Fruit fly (Drosophila melanogaster) whole organism, pupa: ENCODE results near the gene Phlpp.

Experiments used
- CG10348 ChIP-seq: fragments of 200-800 bp; sonication (Bioruptor generic); IDR thresholded peaks from 2 replicates; pipeline ENCODE4 v1.3.6; 2022; ENCODE audit warnings: missing biosample characterization, missing genetic modification characterization
- CG12605 ChIP-seq: fragments of 200-800 bp; sonication (Bioruptor generic); IDR thresholded peaks from 2 replicates; pipeline ENCODE4 v1.3.6; 2022; ENCODE audit warnings: missing biosample characterization, missing genetic modification characterization
- CG13204 ChIP-seq: fragments of 200-800 bp; sonication (Bioruptor generic); optimal IDR thresholded peaks from 2 replicates; lab custom pipeline; 2018; ENCODE audit warnings: missing biosample characterization, mild to moderate bottlenecking, missing genetic modification characterization, moderate library complexity
- CG14655 ChIP-seq: fragments of 200-800 bp; sonication (Bioruptor generic); optimal IDR thresholded peaks from 3 replicates; lab custom pipeline; 2017; ENCODE audit warnings: mild to moderate bottlenecking, missing biosample characterization, missing genetic modification reagents, missing genetic modification characterization
- CG15710 ChIP-seq: fragments of 200-800 bp; sonication (Bioruptor generic); optimal IDR thresholded peaks from 2 replicates; lab custom pipeline; 2018; ENCODE audit warnings: missing biosample characterization, mild to moderate bottlenecking, missing genetic modification characterization, moderate library complexity
- CG17806 ChIP-seq: fragments of 200-800 bp; sonication (Bioruptor generic); optimal IDR thresholded peaks from 2 replicates; lab custom pipeline; 2018; ENCODE audit warnings: missing biosample characterization, mild to moderate bottlenecking, missing genetic modification characterization, moderate library complexity
- CG32121 ChIP-seq: fragments of 200-800 bp; sonication (Bioruptor generic); IDR thresholded peaks from 2 replicates; pipeline ENCODE4 v1.3.6; 2022; ENCODE audit warnings: missing biosample characterization, missing genetic modification characterization
- CG34367 ChIP-seq: fragments of 200-800 bp; sonication (Bioruptor generic); optimal IDR thresholded peaks from 2 replicates; lab custom pipeline; 2018; ENCODE audit warnings: missing biosample characterization, mild to moderate bottlenecking, missing genetic modification characterization
- CG4496 ChIP-seq: fragments of 200-800 bp; sonication (Bioruptor generic); IDR thresholded peaks from 3 replicates; pipeline ENCODE4 v1.3.6; 2022; ENCODE audit warnings: missing biosample characterization, missing genetic modification characterization
- CG8159 ChIP-seq: fragments of 200-800 bp; sonication (Bioruptor generic); optimal IDR thresholded peaks from 3 replicates; lab custom pipeline; 2018; ENCODE audit warnings: missing biosample characterization, mild to moderate bottlenecking, missing genetic modification characterization, moderate library complexity
- CG8301 ChIP-seq: fragments of 200-800 bp; sonication (Bioruptor generic); optimal IDR thresholded peaks from 2 replicates; lab custom pipeline; 2018; ENCODE audit warnings: missing biosample characterization, mild to moderate bottlenecking, missing genetic modification characterization
- CG9948 ChIP-seq: fragments of 200-800 bp; sonication (Bioruptor generic); optimal IDR thresholded peaks from 2 replicates; lab custom pipeline; 2018; ENCODE audit warnings: missing biosample characterization, mild to moderate bottlenecking, missing genetic modification characterization, moderate library complexity
- D1 ChIP-seq: fragments of 200-800 bp; sonication (Bioruptor generic); optimal IDR thresholded peaks from 2 replicates; lab custom pipeline; 2018; ENCODE audit warnings: missing biosample characterization, mild to moderate bottlenecking, missing genetic modification characterization, moderate library complexity
- EcR ChIP-seq: fragments of 200-800 bp; sonication (Bioruptor generic); optimal IDR thresholded peaks from 3 replicates; lab custom pipeline; 2019; ENCODE audit warnings: missing biosample characterization, missing genetic modification characterization, mild to moderate bottlenecking, moderate library complexity, missing genetic modification reagents
- Ets98B ChIP-seq: fragments of 200-800 bp; sonication (Bioruptor generic); IDR thresholded peaks from 2 replicates; pipeline ENCODE4 v1.3.6; 2022; ENCODE audit warnings: missing biosample characterization, missing genetic modification characterization
- Pif1A ChIP-seq: fragments of 200-800 bp; sonication (Bioruptor generic); optimal IDR thresholded peaks from 3 replicates; lab custom pipeline; 2016; ENCODE audit warnings: missing biosample characterization, missing genetic modification characterization
- Pif1B ChIP-seq: fragments of 200-800 bp; sonication (Bioruptor generic); optimal IDR thresholded peaks from 3 replicates; lab custom pipeline; 2016; ENCODE audit warnings: missing biosample characterization, missing genetic modification characterization
- Snoo ChIP-seq: fragments of 200-800 bp; sonication (Bioruptor generic); optimal IDR thresholded peaks from 3 replicates; lab custom pipeline; 2017; ENCODE audit warnings: missing biosample characterization, mild to moderate bottlenecking, missing genetic modification characterization, inconsistent platforms
- fd96Ca ChIP-seq: fragments of 200-800 bp; sonication (Bioruptor generic); IDR thresholded peaks from 3 replicates; pipeline ENCODE4 v1.3.6; 2022; ENCODE audit warnings: missing biosample characterization, missing genetic modification characterization
- gl ChIP-seq: fragments of 200-800 bp; sonication (Bioruptor generic); optimal IDR thresholded peaks from 2 replicates; lab custom pipeline; 2018; ENCODE audit warnings: missing biosample characterization, mild to moderate bottlenecking, missing genetic modification characterization
- rn ChIP-seq: fragments of 200-800 bp; sonication (Bioruptor generic); IDR thresholded peaks from 2 replicates; pipeline ENCODE4 v1.3.6; 2022; ENCODE audit warnings: missing biosample characterization, missing genetic modification characterization

Phlpp gene

dm6 chr2L:19053860-19054515, 4.9 kb upstream of the Phlpp start, which contains the start of gene CG10492:
CG10492 (plus strand) TSS chr2L:19054078.
- TF ChIP-seq CG4496 (GFP tag; lab: Robert Waterston, UW) (peak; percentile 31; the same call in 2 of the 3 replicates), gl (tag; lab: Kevin White, UChicago) (no peak)

- no peak for TF ChIP-seq CG32121 (GFP tag; lab: Robert Waterston, UW)
- no peak for TF ChIP-seq Pif1B
- TF ChIP-seq CG15710 (tag; lab: Kevin White, UChicago) = no peak
- no peak for TF ChIP-seq gl (tag; lab: Kevin White, UChicago)
- no peak for TF ChIP-seq CG34367
- TF ChIP-seq CG14655 (GFP tag; lab: Kevin White, UChicago) = no peak
- TF ChIP-seq CG8301 (tag; lab: Kevin White, UChicago) = no peak
- TF ChIP-seq CG4496 (GFP tag; lab: Robert Waterston, UW) = no peak
- no peak for TF ChIP-seq EcR (GFP tag; lab: Kevin White, UChicago)
- TF ChIP-seq Pif1A (GFP tag; lab: Kevin White, UChicago) = no peak
- TF ChIP-seq D1 (tag; lab: Kevin White, UChicago) = no peak
- TF ChIP-seq Ets98B = no peak
- no peak for TF ChIP-seq CG17806 (tag; lab: Kevin White, UChicago)
- TF ChIP-seq, all 21 proteins: peak for 0
Observed at dm6 chr2L:19054516-19054887, 4.4 kb upstream of the Phlpp start.

- TF ChIP-seq Pif1B (no peak), CG12605 (GFP tag; lab: Robert Waterston, UW) (no peak), CG14655 (GFP tag; lab: Kevin White, UChicago) (no peak), CG15710 (tag; lab: Kevin White, UChicago) (no peak), CG34367 (no peak), gl (tag; lab: Kevin White, UChicago) (no peak), D1 (tag; lab: Kevin White, UChicago) (no peak), CG9948 (tag; lab: Kevin White, UChicago) (no peak), CG17806 (tag; lab: Kevin White, UChicago) (no peak), CG13204 (GFP tag; lab: Kevin White, UChicago) (no peak), fd96Ca (GFP tag; lab: Robert Waterston, UW) (no peak), CG10348 (no peak), CG8159 (tag; lab: Kevin White, UChicago) (no peak), CG32121 (GFP tag; lab: Robert Waterston, UW) (no peak), EcR (GFP tag; lab: Kevin White, UChicago) (no peak), rn (GFP tag; lab: Robert Waterston, UW) (no peak), Snoo (tag; lab: Kevin White, UChicago) (no peak)
Observed at dm6 chr2L:19057799-19058198, 1.1 kb upstream of the Phlpp start.

- TF ChIP-seq CG10348 (no peak), EcR (GFP tag; lab: Kevin White, UChicago) (no peak), CG17806 (tag; lab: Kevin White, UChicago) (no peak), CG14655 (GFP tag; lab: Kevin White, UChicago) (no peak), rn (GFP tag; lab: Robert Waterston, UW) (no peak), CG34367 (no peak), CG8301 (tag; lab: Kevin White, UChicago) (no peak), Snoo (tag; lab: Kevin White, UChicago) (no peak), Ets98B (no peak), CG9948 (tag; lab: Kevin White, UChicago) (no peak), CG8159 (tag; lab: Kevin White, UChicago) (no peak), CG32121 (GFP tag; lab: Robert Waterston, UW) (no peak), CG12605 (GFP tag; lab: Robert Waterston, UW) (no peak), CG4496 (GFP tag; lab: Robert Waterston, UW) (no peak), gl (tag; lab: Kevin White, UChicago) (no peak), Pif1A (GFP tag; lab: Kevin White, UChicago) (no peak)
- TF ChIP-seq, all 21 proteins: peak for 0
Observed at dm6 chr2L:19063090-19063692, 4.3 kb downstream of the Phlpp start, which contains the start of gene Dus4. Dus4 (plus strand) TSS chr2L:19063295.

dm6 chr2L:19064706-19065105, 5.8 kb downstream of the Phlpp start, which contains the start of gene CG17343:
CG17343 (plus strand) TSS chr2L:19064929.
- TF ChIP-seq CG8301 (tag; lab: Kevin White, UChicago) = no peak
- TF ChIP-seq CG34367 = no peak
- no peak for TF ChIP-seq CG14655 (GFP tag; lab: Kevin White, UChicago)
- no peak for TF ChIP-seq CG10348
- TF ChIP-seq Snoo (tag; lab: Kevin White, UChicago) = no peak
- no peak for TF ChIP-seq Pif1A (GFP tag; lab: Kevin White, UChicago)
- TF ChIP-seq CG12605 (GFP tag; lab: Robert Waterston, UW) = no peak
- TF ChIP-seq Ets98B = no peak
- TF ChIP-seq, all 21 proteins: peak for 0

- TF ChIP-seq CG17806 (tag; lab: Kevin White, UChicago) (no peak), fd96Ca (GFP tag; lab: Robert Waterston, UW) (no peak), Ets98B (no peak), CG10348 (no peak), CG13204 (GFP tag; lab: Kevin White, UChicago) (no peak), CG8301 (tag; lab: Kevin White, UChicago) (no peak), Snoo (tag; lab: Kevin White, UChicago) (no peak), EcR (GFP tag; lab: Kevin White, UChicago) (no peak), CG12605 (GFP tag; lab: Robert Waterston, UW) (no peak), Pif1B (no peak), D1 (tag; lab: Kevin White, UChicago) (no peak), CG9948 (tag; lab: Kevin White, UChicago) (no peak)
Observed at dm6 chr2L:19068393-19068792, 9.5 kb downstream of the Phlpp start.
